Worm (Caenorhabditis elegans) whole organism, dauer: ENCODE results near the gene C11D2.3.

Experiments used
- unc-62 ChIP-seq: sonication (generic microtip); optimal IDR thresholded peaks from 2 replicates; lab custom pipeline; 2017; ENCODE audit warnings: missing biosample characterization, missing genetic modification reagents, missing genetic modification characterization

Gene C11D2.3

DNA sequence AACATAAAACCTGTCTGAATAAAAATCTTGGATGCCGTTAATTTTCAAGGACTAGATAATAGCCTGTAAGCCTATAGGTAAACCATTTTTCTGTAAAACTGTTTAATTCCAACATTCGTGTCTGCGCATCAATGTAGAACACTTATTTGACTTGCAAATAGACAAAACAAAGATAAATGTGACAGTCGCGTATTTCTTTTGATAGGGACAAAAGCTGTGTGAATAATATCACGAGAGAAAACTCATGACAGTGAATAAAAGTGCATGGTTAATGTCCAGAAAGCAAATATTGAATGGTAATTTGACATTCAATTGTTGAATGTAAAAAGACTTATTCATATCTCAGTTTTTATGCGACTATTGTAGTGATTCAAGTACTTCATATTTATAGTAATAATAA is at the start of gene C11D2.3:
C11D2.3 (plus strand) TSS at position 301 of the 400 bp plus-strand sequence.
- no peak for TF ChIP-seq unc-62 (GFP tag; lab: Kevin White, UChicago)

DNA sequence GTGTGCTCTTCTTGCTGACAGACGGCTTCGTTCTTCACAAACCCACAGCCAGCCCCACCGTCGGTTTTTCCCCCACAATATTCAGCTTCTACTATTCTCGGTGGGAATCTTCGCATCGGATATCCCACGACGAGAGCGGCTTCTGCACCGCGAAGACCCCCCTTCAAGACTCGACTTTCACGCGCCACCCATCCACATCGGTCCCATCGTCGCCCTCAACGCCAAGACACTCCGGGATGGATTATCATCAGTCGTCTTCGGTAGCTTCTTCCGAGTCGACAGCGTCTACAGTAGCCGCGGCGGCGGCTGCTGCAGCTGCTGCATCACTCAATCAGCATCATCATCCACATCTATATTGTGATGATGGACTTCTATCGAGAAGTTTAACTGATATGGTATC is 47.2 kb upstream of the C11D2.3 start:
- TF ChIP-seq unc-62 (GFP tag; lab: Kevin White, UChicago): no peak

DNA sequence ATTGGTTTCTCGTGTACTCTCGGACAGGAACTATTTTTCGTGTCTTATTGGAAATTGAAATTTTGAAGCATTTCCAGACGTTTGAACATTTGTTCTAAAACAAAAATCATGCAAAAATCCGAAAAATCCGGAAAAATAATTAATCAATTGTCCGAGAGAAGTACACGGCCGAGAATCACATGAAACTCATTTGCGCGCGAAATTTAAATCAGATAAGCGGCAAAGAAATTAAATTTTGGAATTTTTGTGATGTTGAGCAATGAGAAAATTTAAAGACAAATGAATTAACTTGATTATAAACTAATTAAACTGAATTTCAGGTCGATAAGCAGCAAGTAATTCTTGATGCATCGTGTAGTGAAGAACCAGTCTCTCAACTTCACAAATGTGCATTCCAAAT is 42.9 kb upstream of the C11D2.3 start:
- no peak for TF ChIP-seq unc-62 (GFP tag; lab: Kevin White, UChicago)

DNA sequence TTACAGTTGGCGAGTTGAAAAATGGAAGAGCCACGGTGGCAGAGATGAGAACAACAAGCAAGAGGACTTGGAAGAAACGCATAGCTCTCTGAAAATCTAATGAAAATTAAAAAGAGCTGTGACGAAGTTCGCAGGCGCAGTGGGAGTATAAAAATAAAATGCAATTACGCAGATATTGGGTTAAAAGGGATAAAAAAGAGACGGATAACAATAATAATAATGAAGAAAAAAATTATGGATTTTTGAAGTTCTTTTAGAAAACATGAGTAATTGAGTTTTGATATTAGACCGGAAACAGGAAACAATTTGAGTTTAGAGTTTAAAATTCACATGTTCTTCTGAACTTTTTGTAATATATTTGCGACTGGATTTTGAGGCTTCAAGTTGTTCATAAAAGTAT is 39.3 kb upstream of the C11D2.3 start, which contains the start of gene M03D4.3:
M03D4.3 (minus strand) TSS at position 101 of the 400 bp plus-strand sequence.
- TF ChIP-seq unc-62 (GFP tag; lab: Kevin White, UChicago): no peak

DNA sequence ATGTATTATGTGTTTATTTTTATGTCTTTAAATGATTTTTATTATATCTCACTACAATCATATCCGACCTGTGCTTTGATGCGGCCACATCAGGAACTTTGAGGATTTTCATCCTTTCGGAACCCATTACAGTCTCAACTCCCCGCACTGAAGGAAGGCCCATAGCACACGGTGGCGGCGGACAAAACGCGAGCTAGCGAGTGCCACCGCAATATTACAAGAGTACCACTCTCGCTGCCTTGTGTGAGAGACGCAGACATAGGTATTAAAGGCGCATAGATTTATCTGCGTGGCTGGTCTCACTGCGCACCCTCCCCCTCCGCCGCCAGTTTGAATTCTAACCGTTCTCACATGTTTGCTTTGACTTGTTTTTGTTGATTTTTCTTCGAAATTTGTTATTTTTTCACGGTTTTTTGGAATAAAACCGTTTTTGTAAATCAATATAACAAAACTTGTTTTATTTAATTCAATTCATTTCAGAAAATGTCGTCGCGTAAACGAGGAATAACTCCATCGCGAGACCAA is 33.8 kb upstream of the C11D2.3 start, which contains the start of gene zen-4:
zen-4 (plus strand) TSS at position 475 of the 525 bp plus-strand sequence.
- TF ChIP-seq unc-62 (GFP tag; lab: Kevin White, UChicago): no peak

DNA sequence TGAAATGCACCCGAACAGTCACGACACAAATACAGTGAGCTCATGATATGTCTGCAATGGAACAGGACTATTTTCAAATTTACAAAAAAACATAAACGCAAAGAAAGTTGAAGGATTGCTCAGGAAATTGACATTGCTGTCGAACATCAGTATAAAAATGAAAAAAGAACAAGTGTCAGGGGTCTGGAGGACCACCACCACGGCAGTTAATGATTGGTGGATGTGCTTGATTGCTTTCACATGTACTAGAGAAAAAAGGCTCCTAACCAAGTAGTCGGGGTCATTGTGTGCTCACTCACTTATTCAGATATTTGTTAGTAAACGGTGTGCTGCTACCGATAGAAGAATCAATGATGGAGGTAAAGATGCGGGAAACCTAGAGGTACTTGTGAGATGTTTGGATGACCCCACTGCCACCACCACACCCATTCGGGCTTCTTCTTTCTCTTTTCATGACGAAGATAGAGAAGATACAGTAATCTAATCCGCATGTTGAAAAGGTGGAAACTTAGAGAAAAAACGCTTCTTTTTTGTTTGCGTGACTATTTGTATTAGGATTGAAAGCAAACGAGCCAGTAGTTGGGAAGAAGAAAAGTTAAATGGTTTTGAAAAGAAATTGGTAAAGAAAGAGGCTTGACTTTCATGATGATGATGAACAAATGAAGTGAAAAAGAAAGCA is 24.2 kb upstream of the C11D2.3 start, which contains the start of gene M03D4.4:
M03D4.4 (minus strand) TSS at position 51 of the 679 bp plus-strand sequence.
- TF ChIP-seq unc-62 (GFP tag; lab: Kevin White, UChicago): no peak

DNA sequence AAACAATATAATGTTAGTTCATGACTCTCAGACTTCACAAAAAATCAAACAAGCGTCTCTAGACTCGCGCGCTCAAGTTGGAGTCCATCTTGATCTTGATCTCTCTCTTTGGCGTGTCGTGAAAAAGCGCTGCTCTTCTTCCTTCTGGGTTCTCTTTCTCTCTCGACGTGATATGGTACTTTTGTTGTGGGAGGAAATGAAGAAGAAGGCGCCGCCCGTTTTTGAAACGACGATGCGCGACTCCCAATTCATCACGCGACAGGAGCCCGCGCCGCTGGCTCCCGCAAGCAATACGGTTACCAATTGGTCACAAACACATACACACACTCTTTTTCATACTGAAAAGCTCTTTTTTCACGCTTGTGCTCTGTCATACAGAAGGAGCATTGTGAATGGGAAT is 21.2 kb upstream of the C11D2.3 start:
- TF ChIP-seq unc-62 (GFP tag; lab: Kevin White, UChicago): no peak

DNA sequence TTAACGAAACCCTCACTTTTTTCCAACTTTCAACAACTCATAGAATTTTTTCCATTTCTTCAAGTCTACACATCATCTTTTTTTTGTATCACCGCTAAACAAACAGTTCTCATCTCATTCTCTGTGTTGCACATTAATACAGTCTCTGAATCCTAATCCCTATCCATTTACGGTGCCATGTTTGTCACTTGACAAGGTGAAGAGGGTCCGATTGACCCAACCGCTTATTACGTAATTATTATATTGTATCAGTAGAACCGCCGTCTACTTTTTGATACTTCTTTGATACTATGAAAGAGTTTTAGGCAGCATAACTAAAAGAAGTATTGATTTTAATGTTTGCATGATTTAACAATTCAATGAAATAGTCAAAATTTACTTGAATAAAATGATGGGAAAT is 17.0 kb upstream of the C11D2.3 start:
- no peak for TF ChIP-seq unc-62 (GFP tag; lab: Kevin White, UChicago)

DNA sequence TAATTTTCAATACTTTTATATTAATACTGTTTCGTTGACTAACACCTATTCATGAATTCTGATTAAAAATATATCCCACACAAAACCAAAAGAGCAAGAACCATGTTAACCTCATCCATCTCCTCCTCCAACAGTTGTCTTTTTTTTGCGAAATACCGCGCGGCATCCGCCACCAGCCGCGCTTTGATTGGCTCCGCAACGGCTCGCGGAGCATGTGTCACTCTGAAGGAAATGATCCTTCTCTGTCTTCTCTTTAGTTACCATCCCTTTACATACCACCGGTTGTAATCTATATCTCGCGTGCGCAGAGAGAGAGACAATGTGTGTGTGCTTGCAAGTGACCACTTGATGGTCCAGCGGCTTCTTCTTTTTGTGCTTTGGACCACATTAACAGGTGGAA is 16.0 kb upstream of the C11D2.3 start:
- no peak for TF ChIP-seq unc-62 (GFP tag; lab: Kevin White, UChicago)

DNA sequence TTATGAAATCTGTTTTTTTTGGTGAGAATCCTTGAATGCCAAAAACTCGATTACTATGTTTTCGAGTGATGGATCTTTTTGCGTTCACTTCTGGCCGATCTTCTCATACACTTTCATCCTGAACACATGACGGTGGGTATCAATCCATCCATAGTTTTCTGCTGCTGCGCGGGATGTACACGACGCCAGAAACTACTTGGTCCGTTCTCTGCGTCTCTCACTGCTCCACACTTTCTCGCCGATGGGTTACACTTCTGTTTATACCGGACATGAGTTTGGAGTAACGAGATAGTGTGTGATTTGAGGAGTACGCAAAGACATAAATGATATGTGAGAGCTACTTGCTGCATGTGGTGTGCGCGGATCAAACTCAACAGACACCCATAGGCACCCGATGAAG is 10.9 kb upstream of the C11D2.3 start:
- TF ChIP-seq unc-62 (GFP tag; lab: Kevin White, UChicago): no peak

DNA sequence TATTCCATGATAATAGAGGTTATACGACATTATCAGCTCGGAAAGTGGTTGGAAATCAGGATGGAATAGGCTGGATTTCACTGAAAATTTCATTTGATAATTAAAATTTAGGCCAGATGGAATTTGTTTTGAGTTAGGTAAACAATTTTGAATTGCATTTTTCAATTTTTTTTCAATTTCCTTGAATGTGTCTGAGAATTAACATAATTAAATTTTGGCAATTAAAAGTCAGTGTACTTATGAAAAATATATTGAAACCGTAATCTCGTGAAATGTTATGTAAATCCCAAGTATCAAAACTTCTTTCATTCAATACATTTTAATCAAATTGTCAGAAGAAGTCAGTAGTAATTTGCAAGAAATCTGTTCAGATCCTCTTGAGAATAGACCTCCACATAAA is 5.6 kb upstream of the C11D2.3 start:
- no peak for TF ChIP-seq unc-62 (GFP tag; lab: Kevin White, UChicago)

DNA sequence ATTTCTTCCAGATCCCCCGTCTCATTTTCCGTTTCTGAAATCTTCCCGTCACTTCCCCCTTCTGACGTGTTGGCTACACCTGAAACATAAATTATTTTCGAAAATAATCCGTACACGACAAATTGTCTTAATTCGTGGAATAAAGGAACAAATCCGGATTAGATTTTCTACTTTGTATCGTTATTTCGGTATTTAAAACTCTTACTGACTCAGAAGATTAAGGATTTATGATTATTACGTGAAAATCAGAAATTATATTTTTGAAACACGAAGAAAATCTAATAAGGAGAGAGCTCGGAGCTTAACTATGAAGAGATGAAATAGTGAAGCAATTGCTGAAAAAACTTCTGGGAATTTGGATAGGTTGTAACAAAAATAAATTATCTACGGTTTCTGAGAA is 2.3 kb upstream of the C11D2.3 start:
- TF ChIP-seq unc-62 (GFP tag; lab: Kevin White, UChicago): no peak

DNA sequence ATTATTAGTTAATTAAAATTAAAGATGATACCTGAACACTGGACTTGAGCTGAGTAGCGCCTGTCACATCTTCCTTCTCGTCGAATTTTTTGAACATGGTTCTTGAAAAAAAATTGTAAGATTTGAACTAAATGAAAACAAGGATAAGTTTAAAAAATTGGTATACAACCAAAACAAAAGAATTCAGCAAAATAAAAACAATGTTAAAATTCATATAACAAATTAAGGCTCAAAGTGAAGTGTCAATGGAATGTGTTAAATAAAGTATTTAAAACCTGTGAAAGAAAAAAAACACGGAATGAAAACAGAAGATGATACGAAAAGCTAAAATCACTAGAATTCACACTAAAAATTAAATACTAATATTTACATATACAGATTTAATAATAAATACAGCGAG is 3.7 kb downstream of the C11D2.3 start, which contains the start of gene C11D2.7:
C11D2.7 (minus strand) TSS at position 101 of the 400 bp plus-strand sequence.
- TF ChIP-seq unc-62 (GFP tag; lab: Kevin White, UChicago): no peak

DNA sequence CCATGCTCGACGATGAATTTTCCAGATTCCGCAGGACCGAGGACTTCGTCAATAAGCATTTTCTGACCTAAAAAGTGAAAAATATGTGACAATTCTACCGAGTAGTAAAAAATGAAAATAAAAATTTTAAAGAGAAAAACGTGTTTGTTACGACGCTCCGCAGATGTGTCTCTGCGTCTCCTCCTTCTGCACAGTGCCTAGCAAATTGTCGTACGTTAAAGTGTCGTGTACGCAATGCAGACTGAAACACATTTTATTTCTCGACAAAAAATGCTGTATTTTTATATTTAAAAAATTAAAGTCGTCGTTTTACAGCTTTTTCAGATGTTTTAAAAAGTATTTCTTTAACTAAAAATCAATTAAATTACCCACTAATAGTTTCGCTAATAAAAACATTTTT is 5.2 kb downstream of the C11D2.3 start, which contains the start of gene C11D2.4:
C11D2.4 (minus strand) TSS at position 128 of the 400 bp plus-strand sequence.
- TF ChIP-seq unc-62 (GFP tag; lab: Kevin White, UChicago): no peak

DNA sequence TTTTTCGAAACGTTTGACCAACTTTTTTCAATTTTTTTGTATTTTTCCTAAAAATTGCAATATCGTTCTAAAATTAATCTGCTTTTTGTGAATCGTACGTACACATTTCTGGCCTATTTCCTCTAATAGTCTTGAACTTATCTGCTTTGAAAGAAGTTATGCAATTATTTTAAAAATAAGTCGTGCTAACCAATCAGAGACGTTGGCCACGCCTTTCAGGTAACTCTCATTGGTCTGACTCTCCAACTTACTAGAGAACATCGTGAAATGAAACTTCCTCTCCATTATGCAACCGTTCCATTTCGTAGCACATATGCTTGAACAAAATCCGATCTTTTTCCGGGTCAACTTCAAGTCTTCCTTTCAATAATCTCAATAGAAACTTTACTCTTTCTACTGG is 8.0 kb downstream of the C11D2.3 start:
- TF ChIP-seq unc-62 (GFP tag; lab: Kevin White, UChicago): no peak

DNA sequence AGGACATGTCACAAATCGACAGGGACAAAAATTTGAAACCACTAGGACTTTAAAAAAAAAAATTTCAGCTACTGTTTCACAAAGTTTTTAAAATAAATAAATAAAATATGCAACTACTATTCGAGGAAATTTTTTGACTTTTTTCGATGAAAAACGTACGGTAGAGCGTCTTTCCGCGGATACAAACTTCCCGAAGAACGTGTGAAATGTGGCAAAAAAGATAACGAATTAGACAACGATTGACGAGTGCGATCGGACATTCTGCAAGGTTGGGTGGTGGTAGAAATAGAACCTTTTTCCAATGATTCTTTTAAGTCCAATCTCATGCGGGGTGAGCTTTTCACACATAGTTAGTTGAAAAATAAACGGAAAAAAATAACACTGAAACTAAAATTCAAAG is 14.2 kb downstream of the C11D2.3 start:
- TF ChIP-seq unc-62 (GFP tag; lab: Kevin White, UChicago): no peak

DNA sequence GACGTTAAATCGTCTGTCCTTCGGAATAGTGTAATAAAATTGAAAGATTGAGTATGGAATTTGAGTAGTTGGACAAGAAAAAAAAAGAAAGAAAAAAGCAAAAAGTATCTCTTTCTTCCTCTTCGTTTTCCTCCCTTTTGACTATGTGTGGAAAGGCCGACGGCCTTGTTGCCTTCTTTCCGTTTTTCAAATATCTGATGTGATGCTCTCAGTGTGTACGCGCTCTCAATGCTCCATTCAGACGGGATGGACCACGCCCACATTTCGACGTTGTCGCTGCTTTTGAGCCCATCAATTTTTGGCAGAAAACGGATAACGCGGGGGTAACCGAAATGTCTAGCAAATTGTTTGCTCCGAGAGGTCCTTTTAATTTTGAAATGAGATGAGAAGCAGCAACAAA is 21.3 kb downstream of the C11D2.3 start:
- no peak for TF ChIP-seq unc-62 (GFP tag; lab: Kevin White, UChicago)
